Worm (Caenorhabditis elegans) whole organism, late embryonic: ENCODE results near the gene nstp-9.

Experiments
- F13H6.1 ChIP-seq: sonication (generic microtip); optimal IDR thresholded peaks from 2 replicates; lab custom pipeline; 2016; ENCODE audit warnings: missing genetic modification characterization, missing compliant biosample characterization
- ama-1 ChIP-seq: fragments of 150-350 bp; optimal IDR thresholded peaks from 2 replicates; lab custom pipeline; 2014
- ceh-9 ChIP-seq: sonication (generic microtip); optimal IDR thresholded peaks from 2 replicates; lab custom pipeline; 2016; ENCODE audit warnings: mild to moderate bottlenecking, missing genetic modification characterization, inconsistent platforms, missing compliant biosample characterization
- dmd-4 ChIP-seq: sonication (generic microtip); optimal IDR thresholded peaks from 2 replicates; lab custom pipeline; 2016; ENCODE audit warnings: borderline replicate concordance, missing genetic modification characterization, missing compliant biosample characterization
- dve-1 ChIP-seq: sonication (generic microtip); optimal IDR thresholded peaks from 2 replicates; lab custom pipeline; 2017; ENCODE audit warnings: antibody characterized with exemption, mild to moderate bottlenecking, missing genetic modification characterization, missing compliant biosample characterization
- pha-4 ChIP-seq: fragments of 150-350 bp; optimal IDR thresholded peaks from 2 replicates; lab custom pipeline; 2018; ENCODE audit warnings: missing biosample characterization, missing genetic modification reagents, missing genetic modification characterization

DNA sequence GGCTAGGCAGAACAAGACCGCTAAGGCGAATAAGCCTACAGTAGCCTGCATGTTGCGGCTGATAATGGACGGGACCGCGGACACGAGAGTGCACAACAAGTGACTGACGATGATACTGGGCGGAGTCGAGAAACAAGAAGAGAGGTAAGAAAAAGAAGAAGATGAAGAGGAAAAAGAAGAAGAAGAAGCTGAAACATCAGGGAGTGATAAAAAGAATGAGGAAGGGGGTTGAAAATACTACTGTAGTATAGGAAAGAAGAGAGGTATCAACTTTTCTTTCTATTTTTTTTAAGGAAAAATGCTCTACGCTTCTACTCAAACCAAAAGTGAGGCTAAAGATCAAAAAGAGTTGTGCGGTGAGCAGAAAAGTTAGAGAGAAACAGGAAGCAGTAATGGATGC is 29.3 kb upstream of the nstp-9 start, which contains the start of gene T21B6.3:
- no peak for TF ChIP-seq dmd-4 (tag; lab: Kevin White, UChicago)
- TF ChIP-seq F13H6.1 (tag; lab: Kevin White, UChicago): no peak
- no peak for TF ChIP-seq ceh-9
- TF ChIP-seq pha-4 (tag; lab: Kevin White, UChicago): no peak
- no peak for TF ChIP-seq dve-1 (tag; lab: Kevin White, UChicago)
- no peak for TF ChIP-seq ama-1 (lab: Kevin White, UChicago)
